Fruit fly (Drosophila melanogaster): ENCODE results near the gene laza.

DNA sequence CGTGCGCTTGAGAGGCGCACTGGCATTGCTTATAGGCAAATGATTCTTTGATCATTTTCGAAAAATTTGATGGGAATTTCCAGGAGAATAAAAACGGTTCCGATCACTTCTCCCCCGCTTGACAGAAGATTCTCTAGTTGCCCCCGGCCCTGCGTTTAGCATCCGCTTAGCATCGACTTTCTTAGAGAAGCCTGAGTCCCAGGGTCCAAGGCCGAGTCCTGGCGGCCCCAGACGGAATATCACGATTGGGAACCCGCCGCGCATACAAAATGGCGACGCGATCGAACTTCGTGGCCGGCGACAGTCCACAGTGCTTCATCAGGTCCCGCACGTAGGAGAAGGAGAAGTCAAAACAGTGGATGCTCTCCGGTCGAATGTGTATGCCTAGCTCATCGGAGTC, 42.8 kb upstream of the laza start, which contains the start of gene CG43331:
- no peak for TF ChIP-seq insv (optimal IDR thresholded peaks at IDR 0.05)
- no peak for TF ChIP-seq ttk (optimal IDR thresholded peaks at IDR 0.05)
- no peak for TF ChIP-seq psq (optimal IDR thresholded peaks at IDR 0.05)

Measured in Kc167 (cell line).